Worm (Caenorhabditis elegans): Measurements from ENCODE around the gene Y62H9A.4.

Y62H9A.4 gene

ce11 chrX:11913824-11914223 is 33.9 kb downstream of the Y62H9A.4 start, which contains the start of gene Y62H9A.12 (continued):
- TF ChIP-seq Y116A8C.19 (tag; optimal IDR thresholded peaks at IDR 0.05; ENCODE audit: borderline replicate concordance) (no peak), alr-1 (tag; optimal IDR thresholded peaks at IDR 0.05; ENCODE audit: borderline replicate concordance) (no peak)

- TF ChIP-seq isw-1 (GFP tag; IDR thresholded peaks at IDR 0.05) = no peak
- no peak for TF ChIP-seq F16B12.6 (tag; optimal IDR thresholded peaks at IDR 0.05)
- TF ChIP-seq nhr-84 (tag; optimal IDR thresholded peaks at IDR 0.05) = no peak
- TF ChIP-seq lsy-2 (tag; optimal IDR thresholded peaks at IDR 0.05) = no peak
- TF ChIP-seq efl-3 (GFP tag; optimal IDR thresholded peaks at IDR 0.05) = no peak
- TF ChIP-seq skn-1 (tag; optimal IDR thresholded peaks at IDR 0.05) = no peak
- TF ChIP-seq lir-3 (tag; optimal IDR thresholded peaks at IDR 0.05; ENCODE audit: poor library complexity) = no peak
- no peak for TF ChIP-seq nhr-77 (tag; optimal IDR thresholded peaks at IDR 0.05)
- no peak for TF ChIP-seq xbp-1 (tag; optimal IDR thresholded peaks at IDR 0.05)
- TF ChIP-seq swsn-7 (tag; optimal IDR thresholded peaks at IDR 0.05) = no peak
- no peak for TF ChIP-seq lin-15B (tag; optimal IDR thresholded peaks at IDR 0.05)
- TF ChIP-seq vab-15 (tag; optimal IDR thresholded peaks at IDR 0.05) = no peak
- no peak for TF ChIP-seq nhr-76 (tag; optimal IDR thresholded peaks at IDR 0.05)
- TF ChIP-seq sup-37 (GFP tag; optimal IDR thresholded peaks at IDR 0.05) = no peak
- TF ChIP-seq fkh-4 (tag; optimal IDR thresholded peaks at IDR 0.05; ENCODE audit: borderline replicate concordance) = no peak
Measured at ce11 chrX:11916705-11917104, 36.8 kb downstream of the Y62H9A.4 start, which contains the start of gene Y62H9A.13. Gene Y62H9A.13, plus strand, starts transcription at chrX:11917005.

ce11 chrX:11917994-11918393 is 38.1 kb downstream of the Y62H9A.4 start, which contains the start of gene Y62H9A.16:
Gene Y62H9A.16, plus strand, starts transcription at chrX:11918294.
- TF ChIP-seq nhr-11 (tag; optimal IDR thresholded peaks at IDR 0.05) (no peak), unc-130 (tag; optimal IDR thresholded peaks at IDR 0.05) (no peak), alr-1 (tag; optimal IDR thresholded peaks at IDR 0.05; ENCODE audit: borderline replicate concordance) (no peak)

- TF ChIP-seq dsc-1 (tag; optimal IDR thresholded peaks at IDR 0.05) (peak; percentile 72), lin-14 (GFP tag; optimal IDR thresholded peaks at IDR 0.05) (peak; percentile 22), ceh-8 (GFP tag; optimal IDR thresholded peaks at IDR 0.05) (peak; percentile 60), aha-1 (tag; optimal IDR thresholded peaks at IDR 0.05) (no peak), C04F5.9 (tag; optimal IDR thresholded peaks at IDR 0.05) (no peak), pqm-1 (tag; optimal IDR thresholded peaks at IDR 0.05) (no peak), unc-86 (tag; optimal IDR thresholded peaks at IDR 0.05) (no peak)
Measured at ce11 chrX:11920723-11921283, 40.9 kb downstream of the Y62H9A.4 start, which contains the start of gene Y62H9A.14. Gene Y62H9A.14, plus strand, starts transcription at chrX:11921233.

- TF ChIP-seq C34B4.2 (tag; optimal IDR thresholded peaks at IDR 0.05) (no peak), vab-15 (tag; optimal IDR thresholded peaks at IDR 0.05) (no peak), dpl-1 (GFP tag; optimal IDR thresholded peaks at IDR 0.05) (no peak), F16B12.6 (tag; optimal IDR thresholded peaks at IDR 0.05) (no peak), lir-3 (tag; optimal IDR thresholded peaks at IDR 0.05; ENCODE audit: poor library complexity) (no peak), unc-98 (GFP tag; IDR thresholded peaks at IDR 0.05) (no peak), Y116A8C.19 (tag; optimal IDR thresholded peaks at IDR 0.05; ENCODE audit: borderline replicate concordance) (no peak), elt-2 (tag; optimal IDR thresholded peaks at IDR 0.05) (no peak), hlh-4 (tag; optimal IDR thresholded peaks at IDR 0.05) (no peak), fkh-4 (tag; optimal IDR thresholded peaks at IDR 0.05; ENCODE audit: borderline replicate concordance) (no peak), pax-3 (tag; optimal IDR thresholded peaks at IDR 0.05) (no peak), efl-1 (optimal IDR thresholded peaks at IDR 0.05) (peak; percentile 34 to 37), efl-1 (GFP tag; optimal IDR thresholded peaks at IDR 0.05 in 1 of 2) (peak in 1 of 2 experiments; percentile 72), nhr-76 (tag; optimal IDR thresholded peaks at IDR 0.05) (no peak), C04F5.9 (tag; optimal IDR thresholded peaks at IDR 0.05) (no peak), irx-1 (tag; optimal IDR thresholded peaks at IDR 0.05) (peak; percentile 32), hlh-17 (GFP tag; optimal IDR thresholded peaks at IDR 0.05; ENCODE audit: borderline replicate concordance) (no peak), nhr-20 (tag; optimal IDR thresholded peaks at IDR 0.05) (peak; percentile 52), lin-39 (tag; optimal IDR thresholded peaks at IDR 0.05) (peak; percentile 5), nhr-28 (tag; optimal IDR thresholded peaks at IDR 0.05) (no peak), snpc-4 (tag; optimal IDR thresholded peaks at IDR 0.05) (no peak), zag-1 (tag; optimal IDR thresholded peaks at IDR 0.05) (no peak), pag-3 (tag; optimal IDR thresholded peaks at IDR 0.05; ENCODE audit: borderline replicate concordance, insufficient read depth) (no peak), nhr-47 (tag; optimal IDR thresholded peaks at IDR 0.05) (peak; percentile 77), nhr-19 (GFP tag; conservative IDR thresholded peaks at IDR 0.05) (peak; percentile 61), ceh-8 (GFP tag; optimal IDR thresholded peaks at IDR 0.05) (no peak)
Measured at ce11 chrX:11924158-11924557, 44.2 kb downstream of the Y62H9A.4 start, which contains the start of gene F55G7.1. Gene F55G7.1, plus strand, starts transcription at chrX:11924433.

Data from whole organism, L1 larva.